Worm (Caenorhabditis elegans) whole organism, midembryonic: ENCODE results near the gene acr-16.

ENCODE experiments used
- T22C8.4 ChIP-seq: fragments of 200-800 bp; sonication (Bioruptor generic); IDR thresholded peaks from 2 replicates; pipeline ENCODE4 v1.3.6; 2022; ENCODE audit warnings: missing genetic modification characterization, missing compliant biosample characterization
- cog-1 ChIP-seq: sonication (generic microtip); optimal IDR thresholded peaks from 2 replicates; lab custom pipeline; 2016; ENCODE audit warnings: missing genetic modification characterization, missing compliant biosample characterization
- flt-1 ChIP-seq: fragments of 200-800 bp; sonication (Bioruptor generic); IDR thresholded peaks from 2 replicates; pipeline ENCODE4 v1.3.6; 2022; ENCODE audit warnings: missing genetic modification characterization, missing compliant biosample characterization
- klf-2 ChIP-seq: fragments of 200-800 bp; sonication (Bioruptor generic); conservative IDR thresholded peaks from 2 replicates; pipeline ENCODE4 v1.3.6; 2022; ENCODE audit warnings: missing genetic modification reagents, missing genetic modification characterization, missing compliant biosample characterization
- med-1 ChIP-seq: sonication (generic microtip); optimal IDR thresholded peaks from 2 replicates; lab custom pipeline; 2017; ENCODE audit warnings: missing genetic modification characterization, mild to moderate bottlenecking, missing compliant biosample characterization, antibody characterized with exemption, missing genetic modification reagents; ENCODE audit not compliant: insufficient read depth
- ref-1 ChIP-seq: fragments of 200-800 bp; sonication (Bioruptor generic); conservative IDR thresholded peaks from 2 replicates; pipeline ENCODE4 v1.3.6; 2022; ENCODE audit warnings: missing genetic modification reagents, missing genetic modification characterization, missing compliant biosample characterization
- tab-1 ChIP-seq: fragments of 200-800 bp; sonication (Bioruptor generic); IDR thresholded peaks from 2 replicates; pipeline ENCODE4 v1.3.6; 2022; ENCODE audit warnings: missing genetic modification characterization, missing compliant biosample characterization
- ztf-23 ChIP-seq: fragments of 200-800 bp; sonication (Bioruptor generic); IDR thresholded peaks from 2 replicates; pipeline ENCODE4 v1.3.6; 2022; ENCODE audit warnings: missing genetic modification reagents, missing genetic modification characterization, missing compliant biosample characterization
- ztf-29 ChIP-seq: fragments of 200-800 bp; sonication (Bioruptor generic); IDR thresholded peaks from 2 replicates; pipeline ENCODE4 v1.3.6; 2022; ENCODE audit warnings: missing genetic modification reagents, missing genetic modification characterization, missing compliant biosample characterization

The acr-16 gene

ce11 chrV:8560916-8561315, at the start of gene acr-16:
Gene acr-16, plus strand, starts transcription at chrV:8561216.
- no peak for TF ChIP-seq tab-1

- no peak for TF ChIP-seq flt-1 (GFP tag; lab: Robert Waterston, UW)
- TF ChIP-seq klf-2 (GFP tag; lab: Robert Waterston, UW) = no peak
- TF ChIP-seq ztf-29 (GFP tag; lab: Robert Waterston, UW) = no peak
- no peak for TF ChIP-seq cog-1 (tag; lab: Kevin White, UChicago)
- no peak for TF ChIP-seq ref-1 (GFP tag; lab: Robert Waterston, UW)
- TF ChIP-seq med-1 (GFP tag; lab: Kevin White, UChicago) = no peak
- TF ChIP-seq T22C8.4 (GFP tag; lab: Robert Waterston, UW) = no peak
- no peak for TF ChIP-seq ztf-23 (GFP tag; lab: Robert Waterston, UW)
- TF ChIP-seq tab-1 = no peak
These were observed 47.7 kb upstream of the acr-16 start, which contains the start of gene F45F2.9 for ce11 chrV:8513361-8513760. Gene F45F2.9, minus strand, starts transcription at chrV:8513461.

ce11 chrV:8516426-8516825, 44.6 kb upstream of the acr-16 start:
- no peak for TF ChIP-seq klf-2 (GFP tag; lab: Robert Waterston, UW)

DNA sequence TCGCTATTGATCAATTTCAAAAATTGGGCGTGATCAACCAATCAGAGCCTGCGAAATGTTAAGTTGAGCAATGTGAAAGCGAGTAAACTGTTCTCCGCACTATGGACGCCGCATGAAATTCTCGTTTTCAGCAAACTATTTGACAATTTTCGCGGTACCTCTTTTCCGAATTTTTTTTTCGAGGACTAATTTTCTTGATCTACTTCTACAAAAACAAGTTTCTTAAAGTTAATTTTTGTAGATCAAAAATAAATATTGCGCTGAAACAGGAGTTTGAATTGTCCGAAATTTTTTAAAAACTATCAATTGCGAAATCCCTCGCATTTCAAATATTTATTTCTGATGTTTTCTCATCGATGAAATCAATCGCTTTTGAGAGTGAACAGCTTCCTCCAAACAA, 43.3 kb upstream of the acr-16 start:
- TF ChIP-seq klf-2 (GFP tag; lab: Robert Waterston, UW) = no peak
- TF ChIP-seq med-1 (GFP tag; lab: Kevin White, UChicago) = no peak
- no peak for TF ChIP-seq ref-1 (GFP tag; lab: Robert Waterston, UW)
- no peak for TF ChIP-seq cog-1 (tag; lab: Kevin White, UChicago)
- TF ChIP-seq flt-1 (GFP tag; lab: Robert Waterston, UW) = no peak
- no peak for TF ChIP-seq tab-1
- TF ChIP-seq ztf-29 (GFP tag; lab: Robert Waterston, UW) = no peak
- TF ChIP-seq ztf-23 (GFP tag; lab: Robert Waterston, UW) = no peak
- no peak for TF ChIP-seq T22C8.4 (GFP tag; lab: Robert Waterston, UW)

DNA sequence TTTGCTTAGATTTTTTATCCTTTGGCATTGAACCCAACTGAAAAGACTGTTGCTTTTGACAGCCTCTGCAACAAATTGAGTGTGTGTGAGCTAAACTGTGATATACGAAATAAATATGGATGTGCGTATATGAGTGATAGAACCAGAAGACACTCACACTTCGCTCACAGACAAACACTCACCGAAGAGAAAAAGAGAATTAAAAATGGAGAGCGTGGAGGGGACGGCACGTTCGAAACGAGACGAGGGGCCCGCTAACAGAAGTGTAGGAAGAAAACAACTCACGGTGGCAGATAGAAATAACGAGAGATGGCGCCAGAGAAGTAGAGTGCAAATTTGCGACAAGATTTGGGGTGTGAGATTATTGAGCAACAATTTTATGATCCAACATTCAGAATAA, 42.7 kb upstream of the acr-16 start:
- no peak for TF ChIP-seq tab-1
- TF ChIP-seq klf-2 (GFP tag; lab: Robert Waterston, UW) = no peak
- no peak for TF ChIP-seq ztf-29 (GFP tag; lab: Robert Waterston, UW)
- TF ChIP-seq ztf-23 (GFP tag; lab: Robert Waterston, UW) = no peak
- no peak for TF ChIP-seq flt-1 (GFP tag; lab: Robert Waterston, UW)
- no peak for TF ChIP-seq cog-1 (tag; lab: Kevin White, UChicago)
- no peak for TF ChIP-seq med-1 (GFP tag; lab: Kevin White, UChicago)
- TF ChIP-seq ref-1 (GFP tag; lab: Robert Waterston, UW) = no peak
- no peak for TF ChIP-seq T22C8.4 (GFP tag; lab: Robert Waterston, UW)

DNA sequence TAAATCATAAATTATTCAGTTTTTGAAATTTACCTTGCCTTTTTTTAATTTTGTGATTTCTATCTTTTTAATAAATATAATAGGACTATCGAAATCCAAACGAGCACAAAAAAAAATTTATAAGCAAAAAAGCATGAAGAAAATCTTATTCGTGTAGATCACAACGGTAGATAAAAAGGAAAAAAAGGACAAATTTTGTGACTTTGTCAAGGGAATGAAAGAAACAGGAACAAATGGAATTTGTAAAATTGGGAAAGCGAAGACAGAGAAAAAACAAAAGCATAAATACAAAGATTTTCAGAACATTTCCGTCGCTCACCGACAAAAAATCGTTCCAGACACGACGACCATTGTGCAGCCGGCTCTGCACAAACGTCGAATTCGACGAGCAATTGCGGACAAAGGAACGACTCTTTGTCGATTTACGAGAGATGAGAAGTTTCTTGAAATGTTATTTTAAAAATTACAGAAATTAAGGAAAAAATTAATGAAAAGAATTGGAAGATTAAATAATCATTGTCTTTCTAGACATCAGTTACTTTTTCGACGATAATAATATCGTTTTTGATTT, 42.1 kb upstream of the acr-16 start, which contains the start of gene F45F2.10:
TSS of gene F45F2.10 (minus strand) at position 51 of the 571 bp plus-strand sequence.
- TF ChIP-seq cog-1 (tag; lab: Kevin White, UChicago) (no peak), T22C8.4 (GFP tag; lab: Robert Waterston, UW) (no peak), ref-1 (GFP tag; lab: Robert Waterston, UW) (no peak), flt-1 (GFP tag; lab: Robert Waterston, UW) (no peak), med-1 (GFP tag; lab: Kevin White, UChicago) (no peak), klf-2 (GFP tag; lab: Robert Waterston, UW) (no peak), tab-1 (no peak), ztf-29 (GFP tag; lab: Robert Waterston, UW) (no peak), ztf-23 (GFP tag; lab: Robert Waterston, UW) (no peak)

ce11 chrV:8520846-8521553, 40.0 kb upstream of the acr-16 start, which contains the start of the genes F45F2.11 and otpl-7:
Gene F45F2.11, minus strand, starts transcription at chrV:8520896.
Gene otpl-7, plus strand, starts transcription at chrV:8521503.
- TF ChIP-seq cog-1 (tag; lab: Kevin White, UChicago) (no peak), klf-2 (GFP tag; lab: Robert Waterston, UW) (no peak), ztf-23 (GFP tag; lab: Robert Waterston, UW) (no peak), ztf-29 (GFP tag; lab: Robert Waterston, UW) (no peak), flt-1 (GFP tag; lab: Robert Waterston, UW) (no peak), tab-1 (no peak), T22C8.4 (GFP tag; lab: Robert Waterston, UW) (no peak), ref-1 (GFP tag; lab: Robert Waterston, UW) (no peak), med-1 (GFP tag; lab: Kevin White, UChicago) (no peak)

ce11 chrV:8525774-8526173, 35.2 kb upstream of the acr-16 start, which contains the start of gene otpl-6:
Gene otpl-6, plus strand, starts transcription at chrV:8526074.
- TF ChIP-seq cog-1 (tag; lab: Kevin White, UChicago) (no peak), tab-1 (no peak), ref-1 (GFP tag; lab: Robert Waterston, UW) (no peak), klf-2 (GFP tag; lab: Robert Waterston, UW) (no peak), ztf-23 (GFP tag; lab: Robert Waterston, UW) (no peak), T22C8.4 (GFP tag; lab: Robert Waterston, UW) (no peak), med-1 (GFP tag; lab: Kevin White, UChicago) (no peak), ztf-29 (GFP tag; lab: Robert Waterston, UW) (no peak), flt-1 (GFP tag; lab: Robert Waterston, UW) (no peak)

DNA sequence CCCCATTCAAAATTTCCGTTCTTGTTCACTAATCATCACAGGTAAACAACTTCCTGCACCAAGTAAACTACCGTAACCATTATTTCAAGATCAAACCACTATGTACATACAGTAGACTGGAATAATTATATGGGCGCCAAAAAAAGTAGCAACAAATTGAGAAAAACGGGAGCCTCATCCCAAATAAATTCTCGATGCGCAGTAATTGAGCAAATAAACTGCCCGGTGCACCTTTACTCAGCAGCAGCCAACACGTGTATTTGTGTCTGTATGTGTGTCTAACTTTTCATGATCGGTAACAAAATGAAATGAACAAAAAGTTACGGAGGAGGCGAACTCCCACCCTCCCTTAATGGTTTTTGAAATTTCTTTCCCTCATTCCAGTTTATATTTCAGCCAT, 31.8 kb upstream of the acr-16 start, which contains the start of gene otpl-5:
TSS of gene otpl-5 (plus strand) at position 301 of the 400 bp plus-strand sequence.
- TF ChIP-seq ref-1 (GFP tag; lab: Robert Waterston, UW) (no peak), T22C8.4 (GFP tag; lab: Robert Waterston, UW) (no peak), ztf-29 (GFP tag; lab: Robert Waterston, UW) (no peak), med-1 (GFP tag; lab: Kevin White, UChicago) (no peak), tab-1 (no peak), klf-2 (GFP tag; lab: Robert Waterston, UW) (no peak), cog-1 (tag; lab: Kevin White, UChicago) (no peak), ztf-23 (GFP tag; lab: Robert Waterston, UW) (no peak), flt-1 (GFP tag; lab: Robert Waterston, UW) (no peak)
